Worm (Caenorhabditis elegans): ENCODE results near the gene C35D10.12.

- TF ChIP-seq snpc-4 (tag; optimal IDR thresholded peaks at IDR 0.05) = no peak
- no peak for TF ChIP-seq unc-62 (GFP tag; optimal IDR thresholded peaks at IDR 0.05)
- no peak for TF ChIP-seq nhr-76 (tag; optimal IDR thresholded peaks at IDR 0.05)
- no peak for TF ChIP-seq unc-39 (tag; optimal IDR thresholded peaks at IDR 0.05)
Measured at ce11 chrIII:4842173-4842572, 32.4 kb downstream of the C35D10.12 start, which contains the start of gene clec-156.
